Worm (Caenorhabditis elegans) whole organism, mixed stage, embryonic: ENCODE measurements around the gene mfsd-12.

Source experiments
- mab-5 ChIP-seq: fragments of 150-350 bp; optimal IDR thresholded peaks from 2 replicates; lab custom pipeline; 2014; ENCODE audit warnings: missing biosample characterization, missing genetic modification characterization
- mep-1 ChIP-seq: fragments of 150-350 bp; optimal IDR thresholded peaks from 2 replicates; lab custom pipeline; 2017; ENCODE audit warnings: missing biosample characterization, missing genetic modification reagents, missing genetic modification characterization, inconsistent platforms
- unc-62 ChIP-seq: fragments of 150-350 bp; optimal IDR thresholded peaks from 2 replicates; lab custom pipeline; 2014; ENCODE audit warnings: missing biosample characterization, missing genetic modification reagents, missing genetic modification characterization

DNA sequence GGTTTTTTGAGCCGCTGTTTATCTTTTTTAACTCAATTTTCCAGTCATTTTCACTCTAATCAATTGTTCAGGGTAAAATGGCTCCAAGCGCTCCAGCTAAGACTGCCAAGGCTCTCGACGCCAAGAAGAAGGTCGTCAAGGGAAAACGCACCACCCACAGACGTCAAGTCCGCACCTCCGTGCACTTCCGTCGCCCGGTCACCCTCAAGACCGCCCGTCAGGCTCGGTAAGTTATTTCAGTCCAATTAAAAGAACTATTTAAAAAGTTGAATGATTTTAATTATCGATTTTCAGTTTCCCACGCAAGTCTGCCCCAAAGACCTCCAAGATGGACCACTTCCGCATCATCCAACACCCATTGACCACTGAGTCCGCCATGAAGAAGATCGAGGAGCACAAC, 47.2 kb downstream of the mfsd-12 start, which contains the start of gene rpl-25.1:
- TF ChIP-seq mep-1 (no peak), unc-62 (no peak), mab-5 (no peak)
